Worm (Caenorhabditis elegans): Measurements from ENCODE around the gene sru-45.

The sru-45 gene

ce11 chrV:16593792-16594059, 28.0 kb downstream of the sru-45 start (continued):
- TF ChIP-seq F33H1.4 (GFP tag; IDR thresholded peaks at IDR 0.05) = no peak
- TF ChIP-seq let-526 (GFP tag; IDR thresholded peaks at IDR 0.05) = no peak
- no peak for TF ChIP-seq ztf-18 (tag; optimal IDR thresholded peaks at IDR 0.05)
- no peak for TF ChIP-seq B0261.1 (tag; optimal IDR thresholded peaks at IDR 0.05)
- no peak; the same call in 1 of the 2 replicates for TF ChIP-seq egrh-3 (GFP tag; IDR thresholded peaks at IDR 0.05)
- no peak for TF ChIP-seq Y79H2A.3 (GFP tag; conservative IDR thresholded peaks at IDR 0.05)

ce11 chrV:16594514-16594913, 28.8 kb downstream of the sru-45 start:
- TF ChIP-seq B0261.1 (tag; optimal IDR thresholded peaks at IDR 0.05) (no peak), pbrm-1 (GFP tag; IDR thresholded peaks at IDR 0.05) (peak; percentile 25; the same call in 1 of the 2 replicates), madf-3 (GFP tag; IDR thresholded peaks at IDR 0.05) (no peak), B0035.1 (tag; optimal IDR thresholded peaks at IDR 0.05) (no peak), nhr-80 (tag; optimal IDR thresholded peaks at IDR 0.05) (peak; percentile 20), K11D2.4 (GFP tag; IDR thresholded peaks at IDR 0.05) (0 out of 2 replicates have a peak, but pooled peaks have one; percentile 8), madf-10 (tag; optimal IDR thresholded peaks at IDR 0.05) (no peak), F10E7.11 (tag; optimal IDR thresholded peaks at IDR 0.05) (no peak), nfya-2 (GFP tag; IDR thresholded peaks at IDR 0.05) (no peak), rpc-1 (optimal IDR thresholded peaks at IDR 0.05) (no peak), rpc-1 (tag; optimal IDR thresholded peaks at IDR 0.05) (no peak), gei-17 (GFP tag; optimal IDR thresholded peaks at IDR 0.05) (no peak)

- TF ChIP-seq Y53G8AR.9 (GFP tag; conservative IDR thresholded peaks at IDR 0.05) = 0 out of 2 replicates have a peak, but pooled peaks have one; percentile 11
- TF ChIP-seq pbrm-1 (GFP tag; IDR thresholded peaks at IDR 0.05) = 0 out of 2 replicates have a peak, but pooled peaks have one; percentile 30
- TF ChIP-seq K12H6.12 (tag; optimal IDR thresholded peaks at IDR 0.05) = peak; percentile 22
- TF ChIP-seq B0336.3 (GFP tag; IDR thresholded peaks at IDR 0.05) = peak; percentile 42; the same call in 1 of the 2 replicates
- peak; percentile 29 for TF ChIP-seq madf-10 (tag; optimal IDR thresholded peaks at IDR 0.05)
- TF ChIP-seq sdz-38 (tag; optimal IDR thresholded peaks at IDR 0.05) = peak; percentile 47
- no peak for TF ChIP-seq B0035.1 (tag; optimal IDR thresholded peaks at IDR 0.05)
- no peak for TF ChIP-seq nhr-120 (GFP tag; IDR thresholded peaks at IDR 0.05)
- no peak for TF ChIP-seq C17E4.6 (GFP tag; IDR thresholded peaks at IDR 0.05)
- TF ChIP-seq nhr-80 (tag; optimal IDR thresholded peaks at IDR 0.05) = peak; percentile 74
- peak in 1 of 2 experiments; percentile 30 for TF ChIP-seq let-607 (tag; optimal IDR thresholded peaks at IDR 0.05)
- no peak for TF ChIP-seq T26A5.8 (tag; optimal IDR thresholded peaks at IDR 0.05)
- TF ChIP-seq Y79H2A.3 (GFP tag; conservative IDR thresholded peaks at IDR 0.05) = no peak
- TF ChIP-seq hlh-26 (GFP tag; conservative IDR thresholded peaks at IDR 0.05) = no peak
- peak; percentile 39 for TF ChIP-seq lin-54 (GFP tag; optimal IDR thresholded peaks at IDR 0.05)
- TF ChIP-seq zfh-2 (GFP tag; conservative IDR thresholded peaks at IDR 0.05) = peak; percentile 69
- TF ChIP-seq attf-5 (GFP tag; optimal IDR thresholded peaks at IDR 0.05) = peak; percentile 3
- 0 out of 2 replicates have a peak, but pooled peaks have one; percentile 36 for TF ChIP-seq nfyb-1 (GFP tag; IDR thresholded peaks at IDR 0.05)
- peak; percentile 28 for TF ChIP-seq tbp1 (GFP tag; optimal IDR thresholded peaks at IDR 0.05)
- no peak for TF ChIP-seq lag-1 (GFP tag; IDR thresholded peaks at IDR 0.05)
- peak; percentile 2 for TF ChIP-seq F52B5.7 (tag; optimal IDR thresholded peaks at IDR 0.05)
- TF ChIP-seq cebp-1 (GFP tag; IDR thresholded peaks at IDR 0.05) = no peak
- TF ChIP-seq cebp-1 (tag; optimal IDR thresholded peaks at IDR 0.05) = peak; percentile 32
- no peak for TF ChIP-seq ztf-28 (GFP tag; IDR thresholded peaks at IDR 0.05)
- peak; percentile 33 for TF ChIP-seq somi-1 (GFP tag; optimal IDR thresholded peaks at IDR 0.05)
- TF ChIP-seq ztf-26 (tag; optimal IDR thresholded peaks at IDR 0.05) = no peak
- TF ChIP-seq lsy-27 (tag; optimal IDR thresholded peaks at IDR 0.05; ENCODE audit: borderline replicate concordance, insufficient read depth) = no peak
- TF ChIP-seq snpc-4 (GFP tag; optimal IDR thresholded peaks at IDR 0.05) = no peak
- peak in 2 of 4 experiments; percentile 11 to 35 for TF ChIP-seq snpc-4 (tag; optimal IDR thresholded peaks at IDR 0.05)
- TF ChIP-seq egl-18 (GFP tag; IDR thresholded peaks at IDR 0.05) = no peak
- TF ChIP-seq egrh-3 (GFP tag; IDR thresholded peaks at IDR 0.05) = no peak
- TF ChIP-seq die-1 (tag; optimal IDR thresholded peaks at IDR 0.05) = no peak
- no peak for TF ChIP-seq ceh-100 (GFP tag; IDR thresholded peaks at IDR 0.05)
- no peak for TF ChIP-seq egl-44 (GFP tag; IDR thresholded peaks at IDR 0.05)
Measured at ce11 chrV:16595140-16595791, 29.5 kb downstream of the sru-45 start, which contains the start of gene cpl-1. Gene cpl-1 (minus strand): TSS chrV:16595346.

Measured in whole organism, young adult.